Fruit fly (Drosophila melanogaster): ENCODE results near the gene CG7214.

- TF ChIP-seq CG11294 (GFP tag; IDR thresholded peaks at IDR 0.05) (no peak), Hr39 (GFP tag; optimal IDR thresholded peaks at IDR 0.05) (peak; percentile 37), CG10669 (GFP tag; optimal IDR thresholded peaks at IDR 0.05) (peak; percentile 24), Blimp-1 (GFP tag; optimal IDR thresholded peaks at IDR 0.05) (no peak), eg (GFP tag; IDR thresholded peaks at IDR 0.05) (no peak), ss (GFP tag; optimal IDR thresholded peaks at IDR 0.05) (no peak), CG10631 (GFP tag; optimal IDR thresholded peaks at IDR 0.05) (no peak), CG16779 (tag; optimal IDR thresholded peaks at IDR 0.05) (no peak), lz (GFP tag; optimal IDR thresholded peaks at IDR 0.05) (peak; percentile 11), net (GFP tag; optimal IDR thresholded peaks at IDR 0.05) (no peak)
These were observed 18.2 kb downstream of the CG7214 start, which contains the start of gene CG13795 for dm6 chr2L:7726268-7726997.
